Worm (Caenorhabditis elegans) whole organism, mixed stage, embryonic: Measurements from ENCODE around the gene fzy-1.

Experiments used
- M03D4.4 ChIP-seq: sonication (generic microtip); optimal IDR thresholded peaks from 2 replicates; lab custom pipeline; 2017; ENCODE audit warnings: mild to moderate bottlenecking, missing genetic modification characterization, missing compliant biosample characterization
- bed-3 ChIP-seq: fragments of 200-800 bp; sonication (Bioruptor generic); optimal IDR thresholded peaks from 3 replicates; lab custom pipeline; 2018; ENCODE audit warnings: mild to moderate bottlenecking, missing genetic modification characterization, moderate library complexity, missing compliant biosample characterization
- blmp-1 ChIP-seq: fragments of 150-350 bp; optimal IDR thresholded peaks from 2 replicates; lab custom pipeline; 2014; ENCODE audit warnings: missing biosample characterization, missing genetic modification characterization
- ceh-39 ChIP-seq: fragments of 150-350 bp; optimal IDR thresholded peaks from 2 replicates; lab custom pipeline; 2014; ENCODE audit warnings: missing biosample characterization, missing genetic modification characterization
- ceh-43 ChIP-seq: fragments of 200-800 bp; sonication (Bioruptor generic); optimal IDR thresholded peaks from 2 replicates; lab custom pipeline; 2018; ENCODE audit warnings: mild to moderate bottlenecking, missing genetic modification characterization, moderate library complexity, missing compliant biosample characterization
- ceh-83 ChIP-seq: fragments of 200-800 bp; sonication (Bioruptor generic); optimal IDR thresholded peaks from 2 replicates; lab custom pipeline; 2018; ENCODE audit warnings: mild to moderate bottlenecking, missing genetic modification characterization, missing compliant biosample characterization
- ces-1 ChIP-seq: fragments of 150-350 bp; optimal IDR thresholded peaks from 2 replicates; lab custom pipeline; 2014; ENCODE audit warnings: missing biosample characterization, missing genetic modification reagents, missing genetic modification characterization
- cnd-1 ChIP-seq: fragments of 200-800 bp; sonication (Bioruptor generic); optimal IDR thresholded peaks from 2 replicates; lab custom pipeline; 2018; ENCODE audit warnings: mild to moderate bottlenecking, missing genetic modification characterization, missing compliant biosample characterization
- drap-1 ChIP-seq: fragments of 200-800 bp; sonication (Bioruptor generic); optimal IDR thresholded peaks from 3 replicates; lab custom pipeline; 2018; ENCODE audit warnings: mild to moderate bottlenecking, missing genetic modification characterization, missing compliant biosample characterization
- elt-1 ChIP-seq: sonication (generic microtip); optimal IDR thresholded peaks from 2 replicates; lab custom pipeline; 2017; ENCODE audit warnings: missing genetic modification characterization, mild to moderate bottlenecking, missing compliant biosample characterization, antibody characterized with exemption, moderate library complexity, borderline replicate concordance; ENCODE audit not compliant: insufficient read depth
- flh-1 ChIP-seq: fragments of 200-800 bp; sonication (Bioruptor generic); optimal IDR thresholded peaks from 2 replicates; lab custom pipeline; 2018; ENCODE audit warnings: mild to moderate bottlenecking, missing genetic modification characterization, moderate library complexity, missing compliant biosample characterization
- ham-2 ChIP-seq: fragments of 200-800 bp; sonication (Bioruptor generic); optimal IDR thresholded peaks from 2 replicates; lab custom pipeline; 2018; ENCODE audit warnings: mild to moderate bottlenecking, missing genetic modification characterization, missing compliant biosample characterization
- hlh-1 ChIP-seq: fragments of 150-350 bp; optimal IDR thresholded peaks from 2 replicates; lab custom pipeline; 2014; ENCODE audit warnings: missing biosample characterization, missing genetic modification reagents, missing genetic modification characterization
- lin-13 ChIP-seq: fragments of 150-350 bp; optimal IDR thresholded peaks from 2 replicates; lab custom pipeline; 2014; ENCODE audit warnings: missing biosample characterization, missing genetic modification characterization
- lin-32 ChIP-seq: fragments of 200-800 bp; sonication (Bioruptor generic); optimal IDR thresholded peaks from 2 replicates; lab custom pipeline; 2018; ENCODE audit warnings: mild to moderate bottlenecking, missing genetic modification characterization, missing compliant biosample characterization
- lsy-2 ChIP-seq: fragments of 150-350 bp; optimal IDR thresholded peaks from 2 replicates; lab custom pipeline; 2014; ENCODE audit warnings: missing biosample characterization, missing genetic modification characterization
- mab-5 ChIP-seq: fragments of 150-350 bp; optimal IDR thresholded peaks from 2 replicates; lab custom pipeline; 2014; ENCODE audit warnings: missing biosample characterization, missing genetic modification characterization
- mep-1 ChIP-seq: fragments of 150-350 bp; optimal IDR thresholded peaks from 2 replicates; lab custom pipeline; 2017; ENCODE audit warnings: missing biosample characterization, missing genetic modification reagents, missing genetic modification characterization, inconsistent platforms
- mls-2 ChIP-seq: sonication (generic microtip); optimal IDR thresholded peaks from 2 replicates; lab custom pipeline; 2016; ENCODE audit warnings: mild to moderate bottlenecking, missing genetic modification characterization, moderate library complexity, missing compliant biosample characterization
- nhr-12 ChIP-seq: fragments of 150-350 bp; optimal IDR thresholded peaks from 2 replicates; lab custom pipeline; 2014; ENCODE audit warnings: missing biosample characterization, missing genetic modification characterization
- nhr-2 ChIP-seq: fragments of 150-350 bp; optimal IDR thresholded peaks from 2 replicates; lab custom pipeline; 2014; ENCODE audit warnings: missing biosample characterization, missing genetic modification characterization
- nhr-237 ChIP-seq: fragments of 150-350 bp; optimal IDR thresholded peaks from 2 replicates; lab custom pipeline; 2014; ENCODE audit warnings: missing biosample characterization, missing genetic modification characterization
- nhr-28 ChIP-seq: fragments of 150-350 bp; optimal IDR thresholded peaks from 2 replicates; lab custom pipeline; 2014; ENCODE audit warnings: missing biosample characterization, missing genetic modification characterization
- nhr-76 ChIP-seq: sonication (generic microtip); optimal IDR thresholded peaks from 2 replicates; lab custom pipeline; 2017; ENCODE audit warnings: missing biosample characterization, missing genetic modification characterization
- pha-4 ChIP-seq: fragments of 150-350 bp; optimal IDR thresholded peaks from 2 replicates; lab custom pipeline; 2018; ENCODE audit warnings: missing biosample characterization, missing genetic modification reagents, missing genetic modification characterization
- sem-2 ChIP-seq: fragments of 200-800 bp; sonication (Bioruptor generic); optimal IDR thresholded peaks from 2 replicates; lab custom pipeline; 2018; ENCODE audit warnings: mild to moderate bottlenecking, missing genetic modification characterization, missing compliant biosample characterization
- snpc-4 ChIP-seq: fragments of 150-350 bp; optimal IDR thresholded peaks from 2 replicates; lab custom pipeline; 2014; ENCODE audit warnings: missing biosample characterization, missing genetic modification characterization
- sptf-1 ChIP-seq: sonication (generic microtip); optimal IDR thresholded peaks from 2 replicates; lab custom pipeline; 2017; ENCODE audit warnings: mild to moderate bottlenecking, missing genetic modification characterization, moderate library complexity, missing compliant biosample characterization
- tbx-8 ChIP-seq: fragments of 200-800 bp; sonication (Bioruptor generic); optimal IDR thresholded peaks from 2 replicates; lab custom pipeline; 2018; ENCODE audit warnings: mild to moderate bottlenecking, missing genetic modification characterization, moderate library complexity, missing compliant biosample characterization
- unc-120 ChIP-seq: sonication (generic microtip); optimal IDR thresholded peaks from 2 replicates; lab custom pipeline; 2017; ENCODE audit warnings: missing genetic modification characterization, missing compliant biosample characterization; ENCODE audit not compliant: poor library complexity, severe bottlenecking
- unc-39 ChIP-seq: fragments of 150-350 bp; optimal IDR thresholded peaks from 2 replicates; lab custom pipeline; 2014; ENCODE audit warnings: missing biosample characterization, missing genetic modification characterization
- unc-62 ChIP-seq: fragments of 150-350 bp; optimal IDR thresholded peaks from 2 replicates; lab custom pipeline; 2014; ENCODE audit warnings: missing biosample characterization, missing genetic modification reagents, missing genetic modification characterization
- ztf-11 ChIP-seq: fragments of 150-350 bp; optimal IDR thresholded peaks from 2 replicates; lab custom pipeline; 2014; ENCODE audit warnings: missing biosample characterization, missing genetic modification characterization

fzy-1 gene

ce11 chrII:5473946-5474423, 26.6 kb upstream of the fzy-1 start, which contains the start of gene mrps-16:
mrps-16 (plus strand) TSS chrII:5474373.
- TF ChIP-seq nhr-237 (tag; lab: Kevin White, UChicago) (peak; percentile 34), mep-1 (tag; lab: Kevin White, UChicago) (peak; percentile 11), ham-2 (GFP tag; lab: Kevin White, UChicago) (no peak), tbx-8 (GFP tag; lab: Kevin White, UChicago) (no peak), lin-13 (tag; lab: Kevin White, UChicago) (peak; percentile 42), ces-1 (GFP tag; lab: Kevin White, UChicago) (peak; percentile 84), lsy-2 (tag; lab: Kevin White, UChicago) (peak; percentile 73)

ce11 chrII:5474946-5475345, 25.6 kb upstream of the fzy-1 start, which contains the start of gene ilcr-2:
ilcr-2 (plus strand) TSS chrII:5475246.
- TF ChIP-seq cnd-1 (no peak), nhr-76 (no peak), drap-1 (GFP tag; lab: Kevin White, UChicago) (no peak), ces-1 (GFP tag; lab: Kevin White, UChicago) (no peak), sem-2 (GFP tag; lab: Kevin White, UChicago) (no peak), ceh-43 (no peak), unc-120 (no peak), elt-1 (tag; lab: Kevin White, UChicago) (no peak), mls-2 (tag; lab: Kevin White, UChicago) (no peak), blmp-1 (no peak), mep-1 (tag; lab: Kevin White, UChicago) (no peak), bed-3 (no peak), sptf-1 (tag; lab: Kevin White, UChicago) (no peak), tbx-8 (GFP tag; lab: Kevin White, UChicago) (no peak)

DNA sequence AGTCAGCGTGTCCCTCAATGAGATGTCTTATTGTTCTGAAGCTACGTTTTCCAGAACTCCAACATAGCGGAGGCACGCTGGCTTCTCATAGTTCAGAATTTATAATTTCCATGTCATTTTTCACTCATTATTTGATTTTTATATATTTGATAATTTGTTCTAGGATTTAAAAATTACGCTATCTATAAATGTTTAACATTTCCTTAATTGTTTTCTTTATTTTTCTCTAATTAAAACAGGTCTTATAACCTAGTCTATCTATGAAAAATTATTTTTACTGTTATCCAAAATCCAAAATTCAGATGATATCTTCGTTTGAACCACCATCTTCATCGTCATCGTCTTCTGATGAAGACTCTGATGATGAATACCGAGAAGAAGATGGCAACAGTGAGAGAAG, 22.3 kb upstream of the fzy-1 start, which contains the start of gene F56D1.1:
F56D1.1 (plus strand) TSS at position 301 of the 400 bp plus-strand sequence.
- TF ChIP-seq cnd-1 (no peak), ceh-83 (GFP tag; lab: Kevin White, UChicago) (no peak), mab-5 (tag; lab: Kevin White, UChicago) (no peak), unc-62 (GFP tag; lab: Kevin White, UChicago) (no peak), elt-1 (tag; lab: Kevin White, UChicago) (no peak), pha-4 (tag; lab: Kevin White, UChicago) (no peak), mls-2 (tag; lab: Kevin White, UChicago) (no peak), nhr-2 (tag; lab: Kevin White, UChicago) (no peak), ces-1 (GFP tag; lab: Kevin White, UChicago) (no peak), nhr-12 (tag; lab: Kevin White, UChicago) (no peak), sem-2 (GFP tag; lab: Kevin White, UChicago) (no peak), nhr-28 (tag; lab: Kevin White, UChicago) (no peak), ztf-11 (tag; lab: Kevin White, UChicago) (no peak), mep-1 (tag; lab: Kevin White, UChicago) (no peak), drap-1 (GFP tag; lab: Kevin White, UChicago) (no peak), sptf-1 (tag; lab: Kevin White, UChicago) (no peak), unc-39 (tag; lab: Kevin White, UChicago) (no peak), M03D4.4 (tag; lab: Kevin White, UChicago) (no peak), unc-120 (no peak), hlh-1 (tag; lab: Kevin White, UChicago) (no peak)

ce11 chrII:5481982-5482381, 18.6 kb upstream of the fzy-1 start, which contains the start of gene cal-8:
cal-8 (minus strand) TSS chrII:5482041.
- no peak for TF ChIP-seq mep-1 (tag; lab: Kevin White, UChicago)
- no peak for TF ChIP-seq tbx-8 (GFP tag; lab: Kevin White, UChicago)
- TF ChIP-seq nhr-76: no peak
- no peak for TF ChIP-seq bed-3
- TF ChIP-seq ceh-39 (tag; lab: Kevin White, UChicago): no peak
- no peak for TF ChIP-seq ztf-11 (tag; lab: Kevin White, UChicago)
- TF ChIP-seq lin-32 (GFP tag; lab: Kevin White, UChicago): no peak
- no peak for TF ChIP-seq pha-4 (tag; lab: Kevin White, UChicago)
- TF ChIP-seq nhr-237 (tag; lab: Kevin White, UChicago): no peak
- TF ChIP-seq ham-2 (GFP tag; lab: Kevin White, UChicago): no peak
- no peak for TF ChIP-seq drap-1 (GFP tag; lab: Kevin White, UChicago)
- TF ChIP-seq mab-5 (tag; lab: Kevin White, UChicago): no peak
- TF ChIP-seq blmp-1: no peak
- TF ChIP-seq ceh-43: no peak
- TF ChIP-seq sem-2 (GFP tag; lab: Kevin White, UChicago): no peak
- TF ChIP-seq lsy-2 (tag; lab: Kevin White, UChicago): no peak
- TF ChIP-seq ces-1 (GFP tag; lab: Kevin White, UChicago): no peak
- TF ChIP-seq nhr-12 (tag; lab: Kevin White, UChicago): no peak
- TF ChIP-seq snpc-4 (tag; lab: Kevin White, UChicago): no peak
- TF ChIP-seq flh-1 (GFP tag; lab: Kevin White, UChicago): no peak
